Worm (Caenorhabditis elegans) whole organism, early embryonic: ENCODE results near the gene C16C8.19.

ENCODE experiments used
- B0310.2 ChIP-seq: sonication (generic microtip); optimal IDR thresholded peaks from 2 replicates; lab custom pipeline; 2016; ENCODE audit warnings: mild to moderate bottlenecking, missing genetic modification characterization, missing compliant biosample characterization
- F13C5.2 ChIP-seq: sonication (generic microtip); optimal IDR thresholded peaks from 2 replicates; lab custom pipeline; 2017; ENCODE audit warnings: mild to moderate bottlenecking, missing genetic modification characterization, inconsistent platforms, missing compliant biosample characterization
- aly-1 ChIP-seq: sonication (generic microtip); optimal IDR thresholded peaks from 2 replicates; lab custom pipeline; 2016; ENCODE audit warnings: missing genetic modification characterization, missing compliant biosample characterization
- ama-1 ChIP-seq: fragments of 150-350 bp; optimal IDR thresholded peaks from 2 replicates; lab custom pipeline; 2014
- ceh-13 ChIP-seq: fragments of 200-800 bp; sonication (Bioruptor generic); optimal IDR thresholded peaks from 2 replicates; lab custom pipeline; 2018; ENCODE audit warnings: mild to moderate bottlenecking, missing genetic modification characterization, missing compliant biosample characterization
- ceh-36 ChIP-seq: sonication (generic microtip); optimal IDR thresholded peaks from 2 replicates; lab custom pipeline; 2016; ENCODE audit warnings: missing genetic modification characterization, inconsistent platforms, missing compliant biosample characterization
- ets-7 ChIP-seq: sonication (generic microtip); optimal IDR thresholded peaks from 2 replicates; lab custom pipeline; 2016; ENCODE audit warnings: missing genotype, missing genetic modification characterization, missing compliant biosample characterization
- flt-1 ChIP-seq: fragments of 200-800 bp; sonication (Bioruptor generic); IDR thresholded peaks from 2 replicates; pipeline ENCODE4 v1.3.6; 2022; ENCODE audit warnings: missing genetic modification characterization, missing compliant biosample characterization
- hmbx-1 ChIP-seq: sonication (generic microtip); optimal IDR thresholded peaks from 2 replicates; lab custom pipeline; 2016; ENCODE audit warnings: mild to moderate bottlenecking, missing genetic modification characterization, missing compliant biosample characterization
- hmg-4 ChIP-seq: fragments of 200-800 bp; sonication (Bioruptor generic); optimal IDR thresholded peaks from 2 replicates; lab custom pipeline; 2018; ENCODE audit warnings: mild to moderate bottlenecking, missing genetic modification characterization, missing compliant biosample characterization
- hnd-1 ChIP-seq: sonication (generic microtip); optimal IDR thresholded peaks from 2 replicates; lab custom pipeline; 2016; ENCODE audit warnings: missing genetic modification characterization, missing compliant biosample characterization
- pes-1 ChIP-seq: fragments of 200-800 bp; sonication (Bioruptor generic); IDR thresholded peaks from 2 replicates; pipeline ENCODE4 v1.3.6; 2022; ENCODE audit warnings: missing genetic modification reagents, missing genetic modification characterization, missing compliant biosample characterization
- scrt-1 ChIP-seq: fragments of 200-800 bp; sonication (Bioruptor generic); IDR thresholded peaks from 2 replicates; pipeline ENCODE4 v1.3.6; 2022; ENCODE audit warnings: missing genetic modification characterization, missing compliant biosample characterization
- sea-1 ChIP-seq: fragments of 200-800 bp; sonication (Bioruptor generic); conservative IDR thresholded peaks from 2 replicates; pipeline ENCODE4 v1.3.6; 2022; ENCODE audit warnings: missing genetic modification characterization, missing compliant biosample characterization
- tbx-11 ChIP-seq: fragments of 200-800 bp; sonication (Bioruptor generic); IDR thresholded peaks from 2 replicates; pipeline ENCODE4 v1.3.6; 2022; ENCODE audit warnings: missing genetic modification characterization, missing compliant biosample characterization
- tbx-37 ChIP-seq: fragments of 200-800 bp; sonication (Bioruptor generic); conservative IDR thresholded peaks from 2 replicates; pipeline ENCODE4 v1.3.6; 2022; ENCODE audit warnings: missing genetic modification reagents, missing genetic modification characterization, missing compliant biosample characterization
- tra-4 ChIP-seq: sonication (generic microtip); optimal IDR thresholded peaks from 2 replicates; lab custom pipeline; 2017; ENCODE audit warnings: missing genetic modification characterization, missing compliant biosample characterization

C16C8.19 gene

ce11 chrII:3434893-3435503, 23.3 kb upstream of the C16C8.19 start:
- TF ChIP-seq ets-7 (no peak), ceh-36 (tag; lab: Kevin White, UChicago) (no peak), B0310.2 (tag; lab: Kevin White, UChicago) (no peak), tbx-11 (GFP tag; lab: Robert Waterston, UW) (no peak), hnd-1 (tag; lab: Kevin White, UChicago) (no peak), tra-4 (no peak), scrt-1 (GFP tag; lab: Robert Waterston, UW) (no peak)

ce11 chrII:3436412-3436811, 21.9 kb upstream of the C16C8.19 start, which contains the start of gene skpo-2:
Gene skpo-2 (minus strand): TSS chrII:3436512.
- TF ChIP-seq hmbx-1 (no peak), tra-4 (no peak), hmg-4 (GFP tag; lab: Kevin White, UChicago) (no peak), tbx-11 (GFP tag; lab: Robert Waterston, UW) (no peak), aly-1 (tag; lab: Kevin White, UChicago) (no peak), ceh-13 (GFP tag; lab: Kevin White, UChicago) (no peak), hnd-1 (tag; lab: Kevin White, UChicago) (no peak), ceh-36 (tag; lab: Kevin White, UChicago) (no peak), flt-1 (GFP tag; lab: Robert Waterston, UW) (no peak), pes-1 (GFP tag; lab: Robert Waterston, UW) (no peak), scrt-1 (GFP tag; lab: Robert Waterston, UW) (no peak), sea-1 (no peak), F13C5.2 (no peak), ama-1 (lab: Kevin White, UChicago) (no peak), ets-7 (no peak), tbx-37 (GFP tag; lab: Robert Waterston, UW) (no peak), B0310.2 (tag; lab: Kevin White, UChicago) (no peak)

DNA sequence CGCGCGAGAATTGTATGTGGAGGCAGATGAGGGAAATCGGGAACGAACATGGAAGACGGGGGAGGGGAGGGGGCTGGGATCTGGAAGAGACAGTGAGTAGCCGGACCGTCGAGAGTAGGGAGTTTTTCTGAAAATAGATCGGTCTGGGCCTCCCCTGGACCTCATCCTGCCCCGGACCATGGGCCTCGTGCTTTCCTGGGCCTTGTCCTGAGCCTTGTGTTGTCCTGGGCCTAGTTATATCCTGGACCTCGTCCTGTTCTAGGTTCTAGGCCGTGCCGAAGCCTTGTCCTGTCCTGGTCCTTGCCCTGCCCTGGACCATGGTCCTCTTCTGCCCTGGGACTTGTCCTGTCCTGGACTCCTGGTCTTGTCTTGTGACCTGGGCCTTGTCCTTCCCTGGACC, 20.9 kb upstream of the C16C8.19 start:
- TF ChIP-seq tbx-11 (GFP tag; lab: Robert Waterston, UW) (0 out of 2 replicates have a peak, but pooled peaks have one; percentile 21), B0310.2 (tag; lab: Kevin White, UChicago) (no peak)

ce11 chrII:3438280-3438679, 20.0 kb upstream of the C16C8.19 start:
- TF ChIP-seq tbx-11 (GFP tag; lab: Robert Waterston, UW) (no peak), pes-1 (GFP tag; lab: Robert Waterston, UW) (no peak), F13C5.2 (no peak), aly-1 (tag; lab: Kevin White, UChicago) (no peak), ama-1 (lab: Kevin White, UChicago) (no peak), tbx-37 (GFP tag; lab: Robert Waterston, UW) (no peak), hmbx-1 (no peak)

- peak; percentile 73 for TF ChIP-seq flt-1 (GFP tag; lab: Robert Waterston, UW)
- TF ChIP-seq ceh-36 (tag; lab: Kevin White, UChicago) = peak; percentile 76
- peak; percentile 67 for TF ChIP-seq tbx-11 (GFP tag; lab: Robert Waterston, UW)
- TF ChIP-seq F13C5.2 = peak; percentile 13
- no peak for TF ChIP-seq ama-1 (lab: Kevin White, UChicago)
- peak; percentile 62 for TF ChIP-seq hnd-1 (tag; lab: Kevin White, UChicago)
- peak; percentile 35 for TF ChIP-seq ceh-13 (GFP tag; lab: Kevin White, UChicago)
- TF ChIP-seq aly-1 (tag; lab: Kevin White, UChicago) = peak; percentile 67
- peak; percentile 70 for TF ChIP-seq B0310.2 (tag; lab: Kevin White, UChicago)
- TF ChIP-seq tbx-37 (GFP tag; lab: Robert Waterston, UW) = peak; percentile 48
- peak; percentile 84 for TF ChIP-seq pes-1 (GFP tag; lab: Robert Waterston, UW)
- no peak for TF ChIP-seq hmbx-1
- peak; percentile 52; the same call in 1 of the 2 replicates for TF ChIP-seq sea-1
- TF ChIP-seq scrt-1 (GFP tag; lab: Robert Waterston, UW) = peak; percentile 74
- TF ChIP-seq ets-7 = peak; percentile 39
- peak; percentile 71 for TF ChIP-seq hmg-4 (GFP tag; lab: Kevin White, UChicago)
- no peak for TF ChIP-seq tra-4
These were observed 19.0 kb upstream of the C16C8.19 start for ce11 chrII:3439244-3439698.

DNA sequence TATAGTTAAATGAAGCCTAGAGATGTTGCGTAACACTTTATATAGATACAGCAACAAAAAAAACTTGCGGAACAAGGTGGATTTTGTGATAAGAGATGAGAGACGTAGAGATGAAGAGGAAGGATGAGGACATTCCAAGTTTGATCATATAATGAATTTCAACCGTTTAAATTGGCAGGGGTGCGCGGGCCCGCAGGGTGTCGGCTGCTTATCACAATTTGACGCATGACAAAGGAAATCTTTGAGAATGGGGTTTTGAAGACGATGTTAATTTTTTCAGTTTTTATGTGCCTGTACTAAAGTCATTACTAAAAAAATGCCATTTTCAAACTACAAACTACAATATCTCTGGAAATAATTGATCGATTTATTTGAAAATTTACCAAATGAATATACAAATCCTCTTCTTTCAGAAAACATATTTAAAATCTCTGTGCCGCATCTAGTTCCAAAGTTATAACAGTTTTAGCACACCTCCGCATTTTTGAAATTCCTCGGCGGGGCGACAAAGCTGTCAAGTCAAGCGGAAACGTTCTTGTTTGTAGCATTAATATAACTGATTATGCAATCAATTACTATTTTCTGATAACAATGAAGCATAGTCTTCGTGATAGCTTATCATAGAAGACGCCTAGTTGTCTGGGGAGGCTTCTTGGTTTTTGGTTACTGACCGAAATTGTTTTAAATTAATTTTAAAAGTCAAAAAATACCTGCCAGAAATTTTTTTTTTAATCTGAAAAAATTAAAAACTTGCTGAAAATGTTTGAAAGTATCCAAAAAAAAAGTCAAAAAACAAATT, 18.2 kb upstream of the C16C8.19 start:
- TF ChIP-seq tbx-37 (GFP tag; lab: Robert Waterston, UW) (no peak), ama-1 (lab: Kevin White, UChicago) (no peak), sea-1 (no peak), pes-1 (GFP tag; lab: Robert Waterston, UW) (no peak), B0310.2 (tag; lab: Kevin White, UChicago) (no peak), aly-1 (tag; lab: Kevin White, UChicago) (no peak)

ce11 chrII:3440641-3440926, 17.7 kb upstream of the C16C8.19 start, which contains the start of gene C16C8.17:
Gene C16C8.17 (plus strand): TSS chrII:3440827.
- TF ChIP-seq hnd-1 (tag; lab: Kevin White, UChicago) = no peak
- TF ChIP-seq scrt-1 (GFP tag; lab: Robert Waterston, UW) = no peak
- no peak for TF ChIP-seq aly-1 (tag; lab: Kevin White, UChicago)
- TF ChIP-seq flt-1 (GFP tag; lab: Robert Waterston, UW) = no peak
